Fruit fly (Drosophila melanogaster): ENCODE data around the gene DIP-epsilon.

The DIP-epsilon gene

dm6 chr2L:6356686-6357362 is 54.3 kb downstream of the DIP-epsilon start (continued):
- no peak for TF ChIP-seq CG12391 (tag; optimal IDR thresholded peaks at IDR 0.05)
- TF ChIP-seq salm (tag; optimal IDR thresholded peaks at IDR 0.05) = no peak
- TF ChIP-seq crol (GFP tag; IDR thresholded peaks at IDR 0.05) = no peak
- TF ChIP-seq Lhr (GFP tag; optimal IDR thresholded peaks at IDR 0.05) = peak; percentile 45
- no peak for TF ChIP-seq E2f2 (GFP tag; IDR thresholded peaks at IDR 0.05)
- no peak for TF ChIP-seq Hey (tag; optimal IDR thresholded peaks at IDR 0.05)
- peak; percentile 56 for TF ChIP-seq CG18764 (GFP tag; optimal IDR thresholded peaks at IDR 0.05)
- TF ChIP-seq Pdp1 (GFP tag; optimal IDR thresholded peaks at IDR 0.05) = peak in 1 of 2 experiments; percentile 28
- TF ChIP-seq ab (GFP tag; optimal IDR thresholded peaks at IDR 0.05) = no peak
- TF ChIP-seq Bdp1 (GFP tag; optimal IDR thresholded peaks at IDR 0.05) = no peak
- TF ChIP-seq CG13287 (GFP tag; IDR thresholded peaks at IDR 0.05; ENCODE audit: partially characterized antibody) = no peak
- peak; percentile 33 for TF ChIP-seq CG6254 (GFP tag; optimal IDR thresholded peaks at IDR 0.05)
- peak; percentile 22 for TF ChIP-seq Oli (tag; optimal IDR thresholded peaks at IDR 0.05)
- TF ChIP-seq sna (GFP tag; IDR thresholded peaks at IDR 0.05; ENCODE audit: partially characterized antibody) = no peak
- TF ChIP-seq CG9817 (tag; optimal IDR thresholded peaks at IDR 0.05) = no peak
- peak; percentile 87 for TF ChIP-seq sens (GFP tag)
- TF ChIP-seq Side (GFP tag; optimal IDR thresholded peaks at IDR 0.05) = no peak
- TF ChIP-seq CG1024 (GFP tag; IDR thresholded peaks at IDR 0.05) = peak; percentile 55; the same call in 1 of the 2 replicates
- TF ChIP-seq zf30C (GFP tag; optimal IDR thresholded peaks at IDR 0.05) = no peak
- TF ChIP-seq H15 (GFP tag; IDR thresholded peaks at IDR 0.05) = 0 out of 3 replicates have a peak, but pooled peaks have one; percentile 42
- TF ChIP-seq CG4404 (GFP tag; IDR thresholded peaks at IDR 0.05) = no peak
- no peak for TF ChIP-seq ttk (GFP tag; IDR thresholded peaks at IDR 0.05)
- TF ChIP-seq odd (GFP tag; optimal IDR thresholded peaks at IDR 0.05) = no peak
- no peak for TF ChIP-seq Ets97D (GFP tag; optimal IDR thresholded peaks at IDR 0.05)
- TF ChIP-seq Hmr (GFP tag; optimal IDR thresholded peaks at IDR 0.05) = peak; percentile 30
- peak; percentile 32 for TF ChIP-seq nau (GFP tag; optimal IDR thresholded peaks at IDR 0.05)
- TF ChIP-seq pita (GFP tag; optimal IDR thresholded peaks at IDR 0.05) = peak; percentile 65
- no peak for TF ChIP-seq toy (GFP tag; IDR thresholded peaks at IDR 0.05)
- no peak for TF ChIP-seq mld (GFP tag; IDR thresholded peaks at IDR 0.05; ENCODE audit: partially characterized antibody)
- peak; percentile 53; the same call in 1 of the 2 replicates for TF ChIP-seq NFAT (GFP tag; IDR thresholded peaks at IDR 0.05)
- TF ChIP-seq dm (GFP tag; optimal IDR thresholded peaks at IDR 0.05) = no peak
- no peak for TF ChIP-seq tio (GFP tag; optimal IDR thresholded peaks at IDR 0.05)
- 0 out of 2 replicates have a peak, but pooled peaks have one; percentile 27 for TF ChIP-seq CG42726 (GFP tag; IDR thresholded peaks at IDR 0.05; ENCODE audit: partially characterized antibody)
- no peak for TF ChIP-seq crc (GFP tag; optimal IDR thresholded peaks at IDR 0.05)
- TF ChIP-seq CG14014 (GFP tag; IDR thresholded peaks at IDR 0.05) = no peak
- peak; percentile 54 for TF ChIP-seq CG4820 (GFP tag; optimal IDR thresholded peaks at IDR 0.05)
- no peak for TF ChIP-seq Max (GFP tag; optimal IDR thresholded peaks at IDR 0.05)
- TF ChIP-seq exex (tag; optimal IDR thresholded peaks at IDR 0.05) = no peak
- no peak for TF ChIP-seq CG15073 (GFP tag; optimal IDR thresholded peaks at IDR 0.05)
- no peak for TF ChIP-seq CG8388 (GFP tag; optimal IDR thresholded peaks at IDR 0.05)
- no peak for TF ChIP-seq HmgD (GFP tag; optimal IDR thresholded peaks at IDR 0.05)
- TF ChIP-seq chn (GFP tag; optimal IDR thresholded peaks at IDR 0.05) = no peak
- no peak for TF ChIP-seq nerfin-2 (GFP tag; IDR thresholded peaks at IDR 0.05; ENCODE audit: partially characterized antibody)
- TF ChIP-seq CG3163 (GFP tag; optimal IDR thresholded peaks at IDR 0.05) = no peak
- no peak for TF ChIP-seq CG18011 (GFP tag; optimal IDR thresholded peaks at IDR 0.05)
- no peak for TF ChIP-seq Hmx (GFP tag; optimal IDR thresholded peaks at IDR 0.05)
- TF ChIP-seq pan (optimal IDR thresholded peaks at IDR 0.05) = no peak
- TF ChIP-seq pan (GFP tag; optimal IDR thresholded peaks at IDR 0.05 in 1 of 2, IDR thresholded peaks at IDR 0.05 in 1 of 2) = peak in 1 of 2 experiments; percentile 59
- TF ChIP-seq CG8281 (tag; optimal IDR thresholded peaks at IDR 0.05) = no peak
- TF ChIP-seq CG1832 (GFP tag; optimal IDR thresholded peaks at IDR 0.05) = no peak
